Fruit fly (Drosophila melanogaster): ENCODE results near the gene CG43703.

CG43703 gene

dm6 chr2L:3786246-3786645, 21.0 kb downstream of the CG43703 start (continued):
- TF ChIP-seq emc (GFP tag; optimal IDR thresholded peaks at IDR 0.05): peak; percentile 16
- TF ChIP-seq slbo (GFP tag; IDR thresholded peaks at IDR 0.05): peak; percentile 92
- TF ChIP-seq CG8944 (GFP tag; optimal IDR thresholded peaks at IDR 0.05): peak; percentile 81
- peak; percentile 53 for TF ChIP-seq HHEX (GFP tag; optimal IDR thresholded peaks at IDR 0.05)
- TF ChIP-seq Hr3 (GFP tag; optimal IDR thresholded peaks at IDR 0.05): peak; percentile 80
- no peak for TF ChIP-seq da (GFP tag; optimal IDR thresholded peaks at IDR 0.05)
- no peak for TF ChIP-seq TFAM (GFP tag; optimal IDR thresholded peaks at IDR 0.05)
- TF ChIP-seq CG17359 (tag; optimal IDR thresholded peaks at IDR 0.05): peak; percentile 71
- no peak for TF ChIP-seq CG3838 (GFP tag; optimal IDR thresholded peaks at IDR 0.05)
- TF ChIP-seq Mes4 (GFP tag; optimal IDR thresholded peaks at IDR 0.05): peak; percentile 68
- no peak; the same call in 1 of the 2 replicates for TF ChIP-seq esg (GFP tag; conservative IDR thresholded peaks at IDR 0.05)
- peak; percentile 18; the same call in 1 of the 2 replicates for TF ChIP-seq CG31441 (GFP tag; IDR thresholded peaks at IDR 0.05)
- TF ChIP-seq Pdp1 (GFP tag; optimal IDR thresholded peaks at IDR 0.05): peak; percentile 45 to 60

- TF ChIP-seq HLHmδ (GFP tag; optimal IDR thresholded peaks at IDR 0.05): no peak
- peak; percentile 27 for TF ChIP-seq CG17385 (GFP tag; optimal IDR thresholded peaks at IDR 0.05)
- TF ChIP-seq dan (GFP tag; IDR thresholded peaks at IDR 0.05): no peak
- peak; percentile 43 for TF ChIP-seq CG10543 (GFP tag; optimal IDR thresholded peaks at IDR 0.05)
- no peak for TF ChIP-seq E2f2 (GFP tag; IDR thresholded peaks at IDR 0.05)
- no peak for TF ChIP-seq CG13775 (GFP tag; optimal IDR thresholded peaks at IDR 0.05)
- peak; percentile 60; the same call in 1 of the 3 replicates for TF ChIP-seq z (GFP tag; IDR thresholded peaks at IDR 0.05)
- TF ChIP-seq Nf-YB (GFP tag; optimal IDR thresholded peaks at IDR 0.05): no peak
- no peak for TF ChIP-seq CG10147 (GFP tag; optimal IDR thresholded peaks at IDR 0.05)
- TF ChIP-seq CG8944 (GFP tag; optimal IDR thresholded peaks at IDR 0.05): no peak
- peak; percentile 48 for TF ChIP-seq vvl (GFP tag; IDR thresholded peaks at IDR 0.05)
- TF ChIP-seq ftz-f1 (GFP tag; optimal IDR thresholded peaks at IDR 0.05): peak; percentile 17
- peak; percentile 16 for TF ChIP-seq kni (GFP tag; optimal IDR thresholded peaks at IDR 0.05)
- TF ChIP-seq Drgx (GFP tag; IDR thresholded peaks at IDR 0.05): peak; percentile 48
- no peak for TF ChIP-seq Sin3A (optimal IDR thresholded peaks at IDR 0.05)
- TF ChIP-seq nom (GFP tag; optimal IDR thresholded peaks at IDR 0.05): peak; percentile 63
- TF ChIP-seq Jarid2 (GFP tag; optimal IDR thresholded peaks at IDR 0.05): peak; percentile 91
- TF ChIP-seq Mes4 (GFP tag; optimal IDR thresholded peaks at IDR 0.05): no peak
- peak; percentile 67 for TF ChIP-seq CG32532 (GFP tag; IDR thresholded peaks at IDR 0.05)
- peak; percentile 80 to 91 for TF ChIP-seq Trl (optimal IDR thresholded peaks at IDR 0.05)
- TF ChIP-seq Trl (GFP tag; optimal IDR thresholded peaks at IDR 0.05): peak; percentile 67
- TF ChIP-seq hkb (optimal IDR thresholded peaks at IDR 0.05): no peak
- peak; percentile 42; the same call in 1 of the 2 replicates for TF ChIP-seq hkb (GFP tag; IDR thresholded peaks at IDR 0.05)
- no peak for TF ChIP-seq CG17359 (tag; optimal IDR thresholded peaks at IDR 0.05)
- TF ChIP-seq CG8924 (tag; optimal IDR thresholded peaks at IDR 0.05): no peak
- TF ChIP-seq Scr (GFP tag; IDR thresholded peaks at IDR 0.05; ENCODE audit: partially characterized antibody): peak; percentile 21; the same call in 1 of the 2 replicates
- TF ChIP-seq Hmr (GFP tag; optimal IDR thresholded peaks at IDR 0.05): peak; percentile 12
- peak; percentile 52 for TF ChIP-seq CG34376 (GFP tag; optimal IDR thresholded peaks at IDR 0.05)
- peak; percentile 30 for TF ChIP-seq CG15514 (GFP tag; optimal IDR thresholded peaks at IDR 0.05)
- no peak for TF ChIP-seq Optix (GFP tag; IDR thresholded peaks at IDR 0.05)
- no peak for TF ChIP-seq CG4404 (GFP tag; IDR thresholded peaks at IDR 0.05)
- no peak for TF ChIP-seq BtbVII (GFP tag; optimal IDR thresholded peaks at IDR 0.05)
- peak; percentile 55 for TF ChIP-seq onecut (GFP tag; IDR thresholded peaks at IDR 0.05)
- peak; percentile 20; the same call in 1 of the 3 replicates for TF ChIP-seq so (GFP tag; IDR thresholded peaks at IDR 0.05)
- no peak for TF ChIP-seq Atf-2 (GFP tag; optimal IDR thresholded peaks at IDR 0.05)
- 0 out of 4 replicates have a peak, but pooled peaks have one; percentile 30 for TF ChIP-seq Dll (GFP tag; IDR thresholded peaks at IDR 0.05; ENCODE audit: partially characterized antibody)
- TF ChIP-seq grn (GFP tag; optimal IDR thresholded peaks at IDR 0.05): peak; percentile 39
- TF ChIP-seq CG1832 (GFP tag; optimal IDR thresholded peaks at IDR 0.05): no peak
- TF ChIP-seq Eip74EF (GFP tag; optimal IDR thresholded peaks at IDR 0.05): peak in 1 of 2 experiments; percentile 0
- peak; percentile 19 for TF ChIP-seq CrebB (tag; optimal IDR thresholded peaks at IDR 0.05)
These were observed 21.7 kb downstream of the CG43703 start, which contains the start of gene bark for dm6 chr2L:3787028-3787427. Gene bark, plus strand, starts transcription at chr2L:3787167.

All from whole organism, embryonic.